Worm (Caenorhabditis elegans) whole organism, L3 larva: ENCODE measurements around the gene nhr-84.

Source experiments
- R02D3.7 ChIP-seq: fragments of 150-350 bp; optimal IDR thresholded peaks from 2 replicates; lab custom pipeline; 2014; ENCODE audit warnings: missing biosample characterization, missing genetic modification characterization
- ZK546.5 ChIP-seq: sonication (generic microtip); optimal IDR thresholded peaks from 2 replicates; lab custom pipeline; 2017; ENCODE audit warnings: missing biosample characterization, missing genetic modification characterization
- ama-1 ChIP-seq: fragments of 150-350 bp; optimal IDR thresholded peaks from 2 replicates; lab custom pipeline; 2018
- ceh-28 ChIP-seq: fragments of 150-350 bp; optimal IDR thresholded peaks from 2 replicates; lab custom pipeline; 2014; ENCODE audit warnings: missing biosample characterization, missing genetic modification reagents, missing genetic modification characterization
- daf-12 ChIP-seq: fragments of 150-350 bp; optimal IDR thresholded peaks from 2 replicates; lab custom pipeline; 2014; ENCODE audit warnings: missing biosample characterization, missing genetic modification reagents, missing genetic modification characterization
- elt-3 ChIP-seq, 3 experiments: fragments of 150-350 bp in 1 of 3; sonication (generic microtip) in 2 of 3; optimal IDR thresholded peaks; 2 replicates in 2 of 3; 4 replicates in 1 of 3; lab custom pipeline; 2014 to 2017; ENCODE audit warnings: missing biosample characterization in 3 of 3, missing genetic modification characterization in 3 of 3
- eor-1 ChIP-seq, 2 experiments: fragments of 150-350 bp; optimal IDR thresholded peaks; 2 replicates each; lab custom pipeline; 2014 to 2018; ENCODE audit warnings: missing biosample characterization in 2 of 2, missing genetic modification characterization in 2 of 2
- mdl-1 ChIP-seq: fragments of 150-350 bp; optimal IDR thresholded peaks from 2 replicates; lab custom pipeline; 2014; ENCODE audit warnings: missing biosample characterization, missing genetic modification characterization
- nhr-237 ChIP-seq: fragments of 150-350 bp; optimal IDR thresholded peaks from 2 replicates; lab custom pipeline; 2014; ENCODE audit warnings: missing biosample characterization, missing genetic modification characterization
- nhr-28 ChIP-seq: fragments of 150-350 bp; optimal IDR thresholded peaks from 2 replicates; lab custom pipeline; 2014; ENCODE audit warnings: missing biosample characterization, missing genetic modification characterization
- nhr-77 ChIP-seq: fragments of 150-350 bp; optimal IDR thresholded peaks from 2 replicates; lab custom pipeline; 2014; ENCODE audit warnings: missing biosample characterization, missing genetic modification characterization
- sea-2 ChIP-seq: fragments of 150-350 bp; sonication (generic microtip); optimal IDR thresholded peaks from 4 replicates; lab custom pipeline; 2014; ENCODE audit warnings: missing biosample characterization, missing genetic modification reagents, missing genetic modification characterization
- snpc-4 ChIP-seq: fragments of 150-350 bp; optimal IDR thresholded peaks from 2 replicates; lab custom pipeline; 2014; ENCODE audit warnings: missing biosample characterization, missing genetic modification characterization
- unc-62 ChIP-seq: fragments of 150-350 bp; sonication (generic microtip); optimal IDR thresholded peaks from 4 replicates; lab custom pipeline; 2014; ENCODE audit warnings: missing biosample characterization, missing genetic modification reagents, missing genetic modification characterization

DNA sequence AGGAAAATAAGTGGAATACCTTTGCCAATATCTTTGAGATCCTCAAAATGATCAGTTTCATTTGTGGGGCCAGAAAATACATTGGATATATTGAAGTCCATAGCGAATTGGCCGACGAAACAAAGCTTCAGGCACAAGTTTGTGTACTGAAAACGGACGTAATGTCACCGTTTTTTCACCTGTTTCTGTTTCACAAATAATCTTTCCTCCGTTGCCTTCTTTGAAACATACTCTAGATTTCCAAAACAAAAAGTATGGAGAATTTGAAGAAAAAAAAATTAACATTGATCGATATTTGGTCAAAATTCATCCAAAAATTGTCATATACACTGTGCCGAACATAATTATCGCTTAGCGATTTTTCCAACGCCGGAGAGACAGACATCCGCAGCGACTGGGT lies 16.8 kb downstream of the nhr-84 start, which contains the start of gene srz-12:
- no peak for TF ChIP-seq unc-62
- TF ChIP-seq elt-3 (tag; optimal IDR thresholded peaks at IDR 0.05; lab: Kevin White, UChicago), result no peak
- no peak for TF ChIP-seq R02D3.7
- no peak for TF ChIP-seq snpc-4 (tag; lab: Kevin White, UChicago)
- no peak for TF ChIP-seq ama-1 (lab: Kevin White, UChicago)
- TF ChIP-seq mdl-1, result no peak
- no peak for TF ChIP-seq ceh-28 (tag; lab: Kevin White, UChicago)
- TF ChIP-seq daf-12 (tag; lab: Kevin White, UChicago), result no peak
- TF ChIP-seq ZK546.5 (tag; lab: Kevin White, UChicago), result no peak
- TF ChIP-seq nhr-77 (tag; lab: Kevin White, UChicago), result no peak
- TF ChIP-seq nhr-237, result no peak
- TF ChIP-seq nhr-28 (tag; lab: Kevin White, UChicago), result no peak
- no peak for TF ChIP-seq sea-2 (GFP tag; lab: Kevin White, UChicago)
- no peak for TF ChIP-seq eor-1 (tag; optimal IDR thresholded peaks at IDR 0.05; lab: Kevin White, UChicago)
